Fruit fly (Drosophila melanogaster): ENCODE measurements around the gene CG12883.
A peak's percentile ranks its signal among the peaks of the same experiment; 100 is the strongest.

Gene CG12883

DNA sequence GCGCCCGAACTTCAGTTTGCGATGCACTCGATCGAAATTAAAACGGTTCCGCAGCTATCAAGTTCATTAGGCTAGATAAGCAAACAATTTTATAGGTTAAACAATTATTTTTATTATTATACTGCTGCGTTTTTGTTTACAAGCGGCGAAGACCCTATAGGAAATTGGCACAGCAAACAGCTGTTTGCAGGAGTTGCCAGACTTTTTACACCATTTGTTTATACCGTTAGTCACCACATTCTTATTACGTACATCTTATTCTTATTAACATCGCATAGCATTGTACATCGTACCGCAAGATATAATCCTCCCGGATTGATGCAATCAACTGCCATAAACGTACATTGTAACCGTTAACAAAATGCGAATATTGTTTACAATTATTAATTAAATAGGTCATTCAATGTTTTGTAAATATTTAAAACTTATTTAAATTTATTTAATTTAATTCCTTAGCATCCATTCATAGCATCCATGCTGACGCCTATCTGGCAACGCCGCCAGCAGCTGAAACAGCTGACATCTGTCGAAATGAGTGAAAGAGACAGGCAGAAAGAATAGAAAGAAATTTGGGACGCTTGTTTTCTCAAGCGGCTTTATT, 27.6 kb downstream of the CG12883 start, which contains the start of the genes CROT and CG12877 (continued):
- no peak for TF ChIP-seq HLH4C (GFP tag; IDR thresholded peaks at IDR 0.05; ENCODE audit: partially characterized antibody)
- no peak for TF ChIP-seq Lpt (GFP tag; optimal IDR thresholded peaks at IDR 0.05)
- 0 out of 2 replicates have a peak, but pooled peaks have one; percentile 27 for TF ChIP-seq sens-2 (GFP tag; IDR thresholded peaks at IDR 0.05)
- TF ChIP-seq CG10979 (tag; optimal IDR thresholded peaks at IDR 0.05), result peak; percentile 62
- TF ChIP-seq nmo (GFP tag; optimal IDR thresholded peaks at IDR 0.05), result peak; percentile 91
- no peak for TF ChIP-seq br (optimal IDR thresholded peaks at IDR 0.05)
- peak; percentile 72 for TF ChIP-seq zfh2 (GFP tag; optimal IDR thresholded peaks at IDR 0.05)
- TF ChIP-seq bsh (GFP tag; optimal IDR thresholded peaks at IDR 0.05), result peak in 1 of 2 experiments; percentile 77
- peak; percentile 80 for TF ChIP-seq CG18599 (GFP tag; optimal IDR thresholded peaks at IDR 0.05)
- TF ChIP-seq Lim3 (GFP tag; IDR thresholded peaks at IDR 0.05), result no peak
- TF ChIP-seq sr (GFP tag; IDR thresholded peaks at IDR 0.05), result no peak
- peak; percentile 71 for TF ChIP-seq CG12104 (GFP tag; optimal IDR thresholded peaks at IDR 0.05)
- TF ChIP-seq tll (GFP tag; optimal IDR thresholded peaks at IDR 0.05), result peak in 1 of 2 experiments; percentile 15
- peak; percentile 18 for TF ChIP-seq pum (GFP tag; optimal IDR thresholded peaks at IDR 0.05)
- TF ChIP-seq chm (GFP tag; IDR thresholded peaks at IDR 0.05), result peak; percentile 64; the same call in 1 of the 2 replicates
- TF ChIP-seq ewg (GFP tag; optimal IDR thresholded peaks at IDR 0.05), result peak; percentile 69
- TF ChIP-seq salm (tag; optimal IDR thresholded peaks at IDR 0.05), result no peak
- TF ChIP-seq shn (GFP tag; optimal IDR thresholded peaks at IDR 0.05), result peak; percentile 39
- TF ChIP-seq pzg (GFP tag; optimal IDR thresholded peaks at IDR 0.05), result peak; percentile 47
- TF ChIP-seq Sox102F (GFP tag; optimal IDR thresholded peaks at IDR 0.05), result peak; percentile 81
- peak; percentile 81 for TF ChIP-seq Oli (tag; optimal IDR thresholded peaks at IDR 0.05)
- TF ChIP-seq Ravus (GFP tag; IDR thresholded peaks at IDR 0.05), result peak; percentile 17
- TF ChIP-seq CG12942 (GFP tag; optimal IDR thresholded peaks at IDR 0.05), result peak; percentile 80
- TF ChIP-seq CG8089 (GFP tag; optimal IDR thresholded peaks at IDR 0.05), result no peak
- peak; percentile 81 for TF ChIP-seq bcd (GFP tag; optimal IDR thresholded peaks at IDR 0.05)
- peak; percentile 78 for TF ChIP-seq CG15269 (tag; optimal IDR thresholded peaks at IDR 0.05)
- peak; percentile 68; the same call in 1 of the 2 replicates for TF ChIP-seq Oaz (GFP tag; IDR thresholded peaks at IDR 0.05)
- no peak for TF ChIP-seq sqz (GFP tag; optimal IDR thresholded peaks at IDR 0.05)
- no peak for TF ChIP-seq Neu2 (GFP tag; optimal IDR thresholded peaks at IDR 0.05; ENCODE audit: borderline replicate concordance)
- TF ChIP-seq CG13287 (GFP tag; IDR thresholded peaks at IDR 0.05; ENCODE audit: partially characterized antibody), result peak; percentile 20; the same call in 1 of the 2 replicates
- peak; percentile 92 for TF ChIP-seq CoRest (tag; optimal IDR thresholded peaks at IDR 0.05)
- TF ChIP-seq CG17568 (GFP tag; optimal IDR thresholded peaks at IDR 0.05), result no peak
- TF ChIP-seq mld (GFP tag; IDR thresholded peaks at IDR 0.05; ENCODE audit: partially characterized antibody), result no peak
- peak; percentile 85 for TF ChIP-seq CG12155 (GFP tag; optimal IDR thresholded peaks at IDR 0.05)
- no peak for TF ChIP-seq CG4282 (GFP tag; optimal IDR thresholded peaks at IDR 0.05)
- no peak for TF ChIP-seq Hand (GFP tag; optimal IDR thresholded peaks at IDR 0.05)
- TF ChIP-seq CG17912 (GFP tag; optimal IDR thresholded peaks at IDR 0.05), result peak; percentile 17
- no peak for TF ChIP-seq repo (GFP tag; optimal IDR thresholded peaks at IDR 0.05)
- no peak for TF ChIP-seq sc (optimal IDR thresholded peaks at IDR 0.05)
- peak; percentile 68 for TF ChIP-seq sc (GFP tag; optimal IDR thresholded peaks at IDR 0.05)
- peak; percentile 67 for TF ChIP-seq CG5245 (GFP tag; optimal IDR thresholded peaks at IDR 0.05)
- peak; percentile 64 for TF ChIP-seq Vsx1 (GFP tag; optimal IDR thresholded peaks at IDR 0.05)
- TF ChIP-seq danr (GFP tag; IDR thresholded peaks at IDR 0.05), result peak; percentile 75; the same call in 1 of the 2 replicates
- peak; percentile 54 for TF ChIP-seq Med (GFP tag)
- peak; percentile 70 for TF ChIP-seq B-H2 (GFP tag; optimal IDR thresholded peaks at IDR 0.05)
- peak; percentile 16 for TF ChIP-seq CG7928 (GFP tag; optimal IDR thresholded peaks at IDR 0.05)
- no peak for TF ChIP-seq tio (GFP tag; optimal IDR thresholded peaks at IDR 0.05)
- TF ChIP-seq CG2712 (tag; optimal IDR thresholded peaks at IDR 0.05), result peak; percentile 85
- peak; percentile 89 for TF ChIP-seq slbo (GFP tag; IDR thresholded peaks at IDR 0.05)

Data from whole organism, embryonic.